Worm (Caenorhabditis elegans): ENCODE results near the gene hrpf-2.

hrpf-2 gene

DNA sequence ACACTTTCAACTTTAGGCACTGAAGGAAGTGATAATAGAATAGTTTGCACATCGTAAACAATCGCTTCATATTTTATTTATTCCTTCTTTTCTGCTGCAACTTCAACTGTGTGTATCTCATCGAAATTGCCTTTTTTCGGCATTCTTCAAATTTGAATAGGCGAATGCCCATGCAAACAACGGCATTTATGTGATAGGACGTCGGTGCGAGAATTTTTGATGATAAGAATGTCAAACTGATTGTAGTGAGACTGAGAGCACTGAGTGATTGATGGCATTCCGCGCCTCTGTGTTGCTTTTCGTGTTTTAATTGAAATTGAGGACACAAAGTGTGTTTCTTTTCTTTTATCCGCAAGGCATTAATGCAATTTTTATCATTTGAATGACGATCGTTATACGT is 45.5 kb downstream of the hrpf-2 start:
- TF ChIP-seq unc-62 (GFP tag; optimal IDR thresholded peaks at IDR 0.05): no peak

DNA sequence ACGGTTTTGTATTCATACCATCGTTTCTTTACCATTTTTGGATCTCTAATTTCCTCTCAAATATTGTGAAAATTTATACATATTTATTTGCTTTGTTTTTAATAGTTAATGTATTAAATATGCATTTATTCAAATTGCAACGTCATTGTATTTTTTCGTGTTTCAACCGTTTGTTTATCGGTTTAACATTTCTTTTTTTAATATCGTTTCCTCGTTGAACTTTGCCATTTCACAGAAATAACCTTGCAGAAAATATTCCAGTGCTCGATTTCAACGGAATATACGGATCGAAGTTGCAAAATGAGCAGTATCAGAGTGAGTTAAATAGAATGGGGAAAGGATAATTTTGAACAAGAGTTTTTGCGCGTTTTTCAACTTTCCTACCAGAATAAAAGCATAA is 47.0 kb downstream of the hrpf-2 start, which contains the start of gene seu-1:
TSS of gene seu-1 (plus strand) at position 301 of the 400 bp plus-strand sequence.
- TF ChIP-seq unc-62 (GFP tag; optimal IDR thresholded peaks at IDR 0.05): no peak

DNA sequence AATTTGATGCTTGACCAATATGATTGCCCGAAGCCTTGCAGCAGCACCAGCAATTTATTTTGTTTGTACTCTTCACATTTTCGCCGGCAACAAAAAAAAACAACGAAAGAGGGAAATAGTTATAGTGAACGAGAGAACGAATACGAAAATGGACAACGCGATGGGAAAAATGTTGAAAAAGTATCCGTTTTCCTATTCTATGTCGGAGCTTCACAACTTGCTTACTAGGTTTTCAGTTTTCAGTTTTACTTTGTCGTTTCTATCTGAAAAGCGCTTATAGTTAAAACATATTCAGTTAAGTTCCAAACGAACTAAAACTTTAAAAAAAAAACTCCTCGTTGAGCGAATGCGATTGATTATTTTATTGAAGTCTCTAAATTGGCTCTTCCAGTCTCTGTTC is 48.1 kb downstream of the hrpf-2 start:
- TF ChIP-seq unc-62 (GFP tag; optimal IDR thresholded peaks at IDR 0.05): no peak

DNA sequence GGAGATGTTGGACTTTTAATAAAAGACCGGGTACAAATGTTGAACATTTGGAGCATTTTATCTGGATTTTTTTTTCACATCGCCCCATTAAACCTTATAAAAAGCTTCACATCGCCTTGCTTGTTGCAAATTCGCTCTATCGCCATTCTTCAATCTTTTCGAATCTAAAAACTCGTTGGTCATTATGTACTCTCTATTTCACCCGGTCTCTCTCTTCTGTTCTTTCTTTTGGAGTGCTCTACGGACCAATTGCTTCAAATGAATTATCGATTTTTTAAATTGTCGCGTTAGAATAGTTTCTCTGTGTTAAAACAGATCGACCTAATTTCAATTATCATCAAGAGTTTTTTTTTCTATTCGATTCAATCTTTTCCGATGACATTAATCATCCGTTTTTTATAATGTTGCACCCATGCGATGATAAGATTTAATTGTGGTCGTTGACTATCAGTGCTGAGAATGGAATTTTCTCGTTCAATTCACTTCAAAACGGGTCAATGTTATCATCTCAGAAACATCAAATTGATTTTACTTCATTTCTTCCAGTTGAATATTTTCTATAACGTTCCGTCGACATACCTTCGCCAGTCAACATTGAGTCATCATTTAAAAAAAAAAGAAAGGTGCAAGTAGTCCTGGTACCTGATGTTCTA is 48.8 kb downstream of the hrpf-2 start:
- no peak for TF ChIP-seq unc-62 (GFP tag; optimal IDR thresholded peaks at IDR 0.05)

DNA sequence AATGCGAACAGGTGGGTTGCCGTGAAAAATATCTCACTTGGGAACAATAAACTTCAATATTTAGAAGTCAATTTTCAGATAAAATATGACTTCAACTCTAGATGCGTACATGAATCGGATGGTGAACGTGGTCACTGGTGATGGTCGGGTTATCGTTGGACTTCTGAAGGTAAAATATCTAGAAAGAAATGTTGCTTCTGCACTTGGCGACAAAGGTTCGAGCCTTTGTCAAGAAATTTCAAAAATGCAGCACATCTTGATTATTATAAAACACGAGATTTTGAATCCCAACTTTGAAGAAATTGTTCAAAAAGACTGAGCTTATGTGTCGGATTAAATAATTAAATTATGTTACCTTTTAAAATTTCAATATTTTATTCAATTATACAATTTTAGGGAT is 49.9 kb downstream of the hrpf-2 start, which contains the start of gene lsm-8:
TSS of gene lsm-8 (plus strand) at position 79 of the 400 bp plus-strand sequence.
- no peak for TF ChIP-seq unc-62 (GFP tag; optimal IDR thresholded peaks at IDR 0.05)

DNA sequence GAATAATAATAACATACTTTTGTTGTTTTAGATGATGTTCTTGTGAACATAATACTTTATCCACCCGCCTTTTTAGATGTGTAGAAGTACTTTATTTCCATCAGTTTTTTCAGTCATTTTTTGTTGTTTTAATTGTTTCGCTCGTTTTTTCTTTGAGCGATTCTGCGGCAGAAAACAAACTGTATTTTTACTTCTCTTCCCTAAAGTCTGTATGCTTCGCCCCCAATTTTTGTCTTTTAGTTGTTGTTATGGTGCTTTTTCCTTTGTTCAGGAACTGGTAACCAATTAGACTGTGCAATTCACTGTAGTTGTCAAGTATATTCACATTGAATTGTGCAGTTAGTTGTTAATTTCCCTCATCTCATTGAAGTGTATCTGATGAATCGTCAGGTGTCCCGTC is 50.6 kb downstream of the hrpf-2 start:
- no peak for TF ChIP-seq unc-62 (GFP tag; optimal IDR thresholded peaks at IDR 0.05)

DNA sequence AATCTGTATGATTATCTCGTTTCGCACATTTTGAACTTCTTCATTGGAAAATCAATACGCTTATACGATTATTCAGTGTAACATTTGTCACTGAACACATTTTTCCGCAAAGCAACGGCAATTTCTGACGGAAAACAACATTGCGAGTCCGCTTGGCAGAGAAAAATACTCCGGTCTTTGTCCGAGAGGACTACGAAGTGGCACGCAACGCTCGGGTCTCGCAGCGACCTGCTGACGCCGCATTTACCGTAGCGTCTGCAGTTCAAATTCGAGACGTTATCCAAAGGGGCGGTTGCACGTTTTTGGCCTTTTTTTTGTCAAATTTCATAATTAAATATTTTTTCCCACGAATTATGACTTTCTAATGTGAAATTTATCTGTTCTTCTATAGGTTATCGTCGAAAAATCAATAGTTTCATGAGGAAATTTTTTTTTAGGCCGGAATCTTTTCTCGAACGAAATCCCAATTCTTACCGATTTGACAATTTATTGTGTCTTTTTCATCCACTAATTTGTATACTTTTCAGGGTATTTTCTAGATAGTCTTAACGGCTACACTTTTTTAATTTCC is 52.6 kb downstream of the hrpf-2 start, which contains the start of gene sqd-1:
TSS of gene sqd-1 (plus strand) at position 521 of the 571 bp plus-strand sequence.
- TF ChIP-seq unc-62 (GFP tag; optimal IDR thresholded peaks at IDR 0.05): no peak
